Fruit fly (Drosophila melanogaster) Kc167 (cell line): ENCODE results near the gene Kif3C.

Source experiments
- h ChIP-seq: fragments of >200 bp; optimal IDR thresholded peaks from 3 replicates; lab custom pipeline; 2018; ENCODE audit warnings: missing external identifiers
- psq ChIP-seq: fragments of >200 bp; optimal IDR thresholded peaks from 2 replicates; lab custom pipeline; 2017; ENCODE audit warnings: missing external identifiers

DNA sequence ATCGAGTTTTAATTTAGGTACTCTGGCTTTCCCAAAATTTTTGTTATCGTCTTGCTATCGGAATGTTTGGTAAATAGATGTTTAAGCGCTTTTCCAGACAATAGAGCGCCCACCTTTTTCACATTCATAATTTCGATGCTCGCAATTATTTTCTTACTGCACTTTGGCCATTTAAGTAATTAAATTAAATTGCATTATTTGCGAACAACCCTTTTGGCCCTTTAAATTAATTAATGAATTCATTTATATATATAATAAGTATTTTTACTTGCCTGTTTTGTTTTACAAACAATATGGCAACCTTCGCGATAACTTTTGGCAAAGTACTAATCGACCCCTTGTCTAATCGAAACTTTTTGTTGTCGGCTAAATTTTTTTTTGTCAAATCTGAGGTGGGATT, 9.0 kb downstream of the Kif3C start:
- TF ChIP-seq psq (lab: Kevin White, UChicago) (no peak), h (lab: Kevin White, UChicago) (no peak)
